Worm (Caenorhabditis elegans) whole organism, L4 larva: ENCODE data around the gene acy-4.

Experiments
- D1046.2 ChIP-seq: fragments of 200-800 bp; sonication (Bioruptor generic); IDR thresholded peaks from 2 replicates; pipeline ENCODE4 v1.3.6; 2022; ENCODE audit warnings: missing genetic modification characterization, missing compliant biosample characterization
- F26F4.8 ChIP-seq: fragments of 200-800 bp; sonication (Bioruptor generic); conservative IDR thresholded peaks from 2 replicates; pipeline ENCODE4 v1.3.6; 2022; ENCODE audit warnings: missing genetic modification characterization, missing compliant biosample characterization
- F44E2.7 ChIP-seq: fragments of 200-800 bp; sonication (Bioruptor generic); IDR thresholded peaks from 2 replicates; pipeline ENCODE4 v2.1.2; 2022; ENCODE audit warnings: missing genetic modification characterization, missing compliant biosample characterization
- F49E8.2 ChIP-seq: sonication (generic microtip); optimal IDR thresholded peaks from 2 replicates; lab custom pipeline; 2016; ENCODE audit warnings: missing compliant biosample characterization, mild to moderate bottlenecking, missing genetic modification characterization, borderline replicate concordance
- R02D3.7 ChIP-seq: fragments of 150-350 bp; sonication (generic microtip); optimal IDR thresholded peaks from 3 replicates; lab custom pipeline; 2014; ENCODE audit warnings: missing biosample characterization, missing genetic modification characterization
- T20F7.1 ChIP-seq: fragments of 200-800 bp; sonication (Bioruptor generic); optimal IDR thresholded peaks from 2 replicates; lab custom pipeline; 2018; ENCODE audit warnings: mild to moderate bottlenecking, missing genetic modification characterization, missing compliant biosample characterization
- T26A8.4 ChIP-seq: fragments of 200-800 bp; sonication (Bioruptor generic); IDR thresholded peaks from 2 replicates; pipeline ENCODE4 v1.3.6; 2022; ENCODE audit warnings: missing genetic modification characterization, missing compliant biosample characterization
- Y48G9A.11 ChIP-seq: fragments of 200-800 bp; sonication (Bioruptor generic); IDR thresholded peaks from 2 replicates; pipeline ENCODE4 v1.3.6; 2022; ENCODE audit warnings: missing genetic modification reagents, missing genetic modification characterization, missing compliant biosample characterization
- Y75B8A.6 ChIP-seq: fragments of 200-800 bp; sonication (Bioruptor generic); IDR thresholded peaks from 2 replicates; pipeline ENCODE4 v1.3.6; 2022; ENCODE audit warnings: missing genetic modification reagents, missing genetic modification characterization, missing compliant biosample characterization
- ZK337.2 ChIP-seq: fragments of 200-800 bp; sonication (Bioruptor generic); IDR thresholded peaks from 2 replicates; pipeline ENCODE4 v1.3.6; 2022; ENCODE audit warnings: missing genetic modification reagents, missing genetic modification characterization, missing compliant biosample characterization
- ZK546.5 ChIP-seq, 2 experiments: sonication (generic microtip); optimal IDR thresholded peaks; 2 replicates each; lab custom pipeline; 2017; ENCODE audit warnings: missing biosample characterization in 2 of 2, missing genetic modification characterization in 2 of 2
- aha-1 ChIP-seq: fragments of 150-350 bp; peaks from one replicate; lab custom pipeline; 2014; ENCODE audit warnings: missing biosample characterization, missing genetic modification characterization
- aly-2 ChIP-seq: sonication (generic microtip); optimal IDR thresholded peaks from 2 replicates; lab custom pipeline; 2018; ENCODE audit warnings: missing biosample characterization, missing genetic modification characterization
- ama-1 ChIP-seq: fragments of 150-350 bp; optimal IDR thresholded peaks from 2 replicates; lab custom pipeline; 2014; ENCODE audit warnings: inconsistent platforms, mixed read lengths
- ceh-28 ChIP-seq: fragments of 150-350 bp; optimal IDR thresholded peaks from 2 replicates; lab custom pipeline; 2014; ENCODE audit warnings: missing biosample characterization, missing genetic modification reagents, missing genetic modification characterization
- ces-1 ChIP-seq: fragments of 150-350 bp; sonication (generic microtip); optimal IDR thresholded peaks from 4 replicates; lab custom pipeline; 2014; ENCODE audit warnings: missing biosample characterization, missing genetic modification reagents, missing genetic modification characterization
- daf-16 ChIP-seq, 3 experiments: sonication (generic microtip); optimal IDR thresholded peaks; 2 replicates each; lab custom pipeline; 2016 to 2017; ENCODE audit warnings: missing genetic modification characterization in 3 of 3, missing genetic modification reagents in 3 of 3, mild to moderate bottlenecking in 2 of 3, missing compliant biosample characterization in 2 of 3, missing biosample characterization in 1 of 3, moderate library complexity in 1 of 3
- daf-19 ChIP-seq: fragments of 200-800 bp; sonication (Bioruptor generic); conservative IDR thresholded peaks from 2 replicates; pipeline ENCODE4 v1.3.6; 2022; ENCODE audit warnings: missing genetic modification characterization, missing compliant biosample characterization
- daf-8 ChIP-seq: fragments of 200-800 bp; sonication (Bioruptor generic); IDR thresholded peaks from 2 replicates; pipeline ENCODE4 v1.3.6; 2022; ENCODE audit warnings: missing genetic modification characterization, missing compliant biosample characterization
- dmd-6 ChIP-seq: fragments of 200-800 bp; sonication (Bioruptor generic); IDR thresholded peaks from 2 replicates; pipeline ENCODE4 v1.3.6; 2022; ENCODE audit warnings: missing genetic modification reagents, missing genetic modification characterization, missing compliant biosample characterization
- dmd-9 ChIP-seq: fragments of 200-800 bp; sonication (Bioruptor generic); IDR thresholded peaks from 2 replicates; pipeline ENCODE4 v1.3.6; 2022; ENCODE audit warnings: missing genetic modification reagents, missing genetic modification characterization, missing compliant biosample characterization
- dve-1 ChIP-seq: sonication (generic microtip); optimal IDR thresholded peaks from 2 replicates; lab custom pipeline; 2017; ENCODE audit warnings: antibody characterized with exemption, mild to moderate bottlenecking, missing genetic modification characterization, missing compliant biosample characterization; ENCODE audit not compliant: insufficient read depth
- egl-27 ChIP-seq: sonication (generic microtip); optimal IDR thresholded peaks from 3 replicates; lab custom pipeline; 2017; ENCODE audit warnings: missing biosample characterization, missing genetic modification reagents, missing genetic modification characterization
- egl-43 ChIP-seq: fragments of 200-800 bp; sonication (Bioruptor generic); IDR thresholded peaks from 2 replicates; pipeline ENCODE4 v1.3.6; 2022; ENCODE audit warnings: missing genetic modification reagents, missing genetic modification characterization, missing compliant biosample characterization
- fkh-10 ChIP-seq: fragments of 150-350 bp; optimal IDR thresholded peaks from 2 replicates; lab custom pipeline; 2014; ENCODE audit warnings: missing biosample characterization, missing genetic modification reagents, missing genetic modification characterization
- fos-1 ChIP-seq: fragments of 150-350 bp; optimal IDR thresholded peaks from 2 replicates; lab custom pipeline; 2014; ENCODE audit warnings: missing biosample characterization, missing genetic modification characterization
- hlh-11 ChIP-seq: fragments of 200-800 bp; sonication (Bioruptor generic); optimal IDR thresholded peaks from 2 replicates; lab custom pipeline; 2018; ENCODE audit warnings: mild to moderate bottlenecking, missing genetic modification characterization, missing compliant biosample characterization
- hmg-1.1 ChIP-seq: fragments of 200-800 bp; sonication (Bioruptor generic); IDR thresholded peaks from 2 replicates; pipeline ENCODE4 v1.3.6; 2022; ENCODE audit warnings: missing genetic modification reagents, missing genetic modification characterization, missing compliant biosample characterization
- jun-1 ChIP-seq: fragments of 150-350 bp; optimal IDR thresholded peaks from 2 replicates; lab custom pipeline; 2014; ENCODE audit warnings: missing biosample characterization, missing genetic modification reagents, missing genetic modification characterization
- lim-7 ChIP-seq: fragments of 200-800 bp; sonication (Bioruptor generic); IDR thresholded peaks from 2 replicates; pipeline ENCODE4 v1.3.6; 2022; ENCODE audit warnings: missing genetic modification characterization, missing compliant biosample characterization
- lin-13 ChIP-seq: fragments of 150-350 bp; optimal IDR thresholded peaks from 2 replicates; lab custom pipeline; 2014; ENCODE audit warnings: missing biosample characterization, missing genetic modification reagents, missing genetic modification characterization
- lin-15B ChIP-seq: fragments of 150-350 bp; sonication (generic microtip); optimal IDR thresholded peaks from 3 replicates; lab custom pipeline; 2014; ENCODE audit warnings: missing biosample characterization, missing genetic modification characterization
- lin-29 ChIP-seq: fragments of 200-800 bp; sonication (Bioruptor generic); IDR thresholded peaks from 2 replicates; pipeline ENCODE4 v1.3.6; 2022; ENCODE audit warnings: missing genetic modification reagents, missing genetic modification characterization, missing compliant biosample characterization
- lin-39 ChIP-seq: fragments of 150-350 bp; optimal IDR thresholded peaks from 2 replicates; lab custom pipeline; 2014; ENCODE audit warnings: missing biosample characterization, missing genetic modification reagents, missing genetic modification characterization
- lsy-2 ChIP-seq, 2 experiments: fragments of 150-350 bp in 1 of 2; sonication (generic microtip) in 1 of 2; optimal IDR thresholded peaks; 2 replicates each; lab custom pipeline; 2014 to 2017; ENCODE audit warnings: missing biosample characterization in 2 of 2, missing genetic modification characterization in 2 of 2
- madf-5 ChIP-seq, 2 experiments: fragments of 200-800 bp; sonication (Bioruptor generic); IDR thresholded peaks; 2 replicates each; pipeline ENCODE4 v1.3.6; 2022; ENCODE audit warnings: missing compliant biosample characterization in 2 of 2, missing genetic modification characterization in 2 of 2
- mdt-29 ChIP-seq: fragments of 200-800 bp; sonication (Bioruptor generic); IDR thresholded peaks from 2 replicates; pipeline ENCODE4 v1.3.6; 2022; ENCODE audit warnings: missing genetic modification reagents, missing genetic modification characterization, missing compliant biosample characterization
- mxl-2 ChIP-seq: fragments of 200-800 bp; sonication (Bioruptor generic); conservative IDR thresholded peaks from 2 replicates; pipeline ENCODE4 v1.3.6; 2022; ENCODE audit warnings: missing genetic modification reagents, missing genetic modification characterization, missing compliant biosample characterization
- nhr-102 ChIP-seq: sonication (generic microtip); optimal IDR thresholded peaks from 2 replicates; lab custom pipeline; 2016; ENCODE audit warnings: mild to moderate bottlenecking, missing genetic modification characterization, moderate library complexity, missing compliant biosample characterization
- nhr-11 ChIP-seq: fragments of 150-350 bp; optimal IDR thresholded peaks from 2 replicates; lab custom pipeline; 2014; ENCODE audit warnings: missing biosample characterization, missing genetic modification characterization
- nhr-111 ChIP-seq: fragments of 200-800 bp; sonication (Bioruptor generic); optimal IDR thresholded peaks from 2 replicates; lab custom pipeline; 2018; ENCODE audit warnings: mild to moderate bottlenecking, missing genetic modification characterization, missing compliant biosample characterization
- nhr-28 ChIP-seq: fragments of 150-350 bp; optimal IDR thresholded peaks from 2 replicates; lab custom pipeline; 2014; ENCODE audit warnings: missing biosample characterization, missing genetic modification characterization
- nhr-41 ChIP-seq: fragments of 200-800 bp; sonication (Bioruptor generic); IDR thresholded peaks from 2 replicates; pipeline ENCODE4 v1.3.6; 2022; ENCODE audit warnings: missing genetic modification reagents, missing genetic modification characterization, missing compliant biosample characterization
- nhr-42 ChIP-seq: fragments of 200-800 bp; sonication (Bioruptor generic); IDR thresholded peaks from 2 replicates; pipeline ENCODE4 v1.3.6; 2022; ENCODE audit warnings: missing genetic modification characterization, missing compliant biosample characterization
- nhr-48 ChIP-seq: sonication (generic microtip); optimal IDR thresholded peaks from 2 replicates; lab custom pipeline; 2016; ENCODE audit warnings: mild to moderate bottlenecking, missing genetic modification characterization, missing compliant biosample characterization
- nhr-6 ChIP-seq: fragments of 150-350 bp; optimal IDR thresholded peaks from 2 replicates; lab custom pipeline; 2014; ENCODE audit warnings: missing biosample characterization, missing genetic modification characterization
- nhr-76 ChIP-seq: fragments of 150-350 bp; optimal IDR thresholded peaks from 2 replicates; lab custom pipeline; 2014; ENCODE audit warnings: missing biosample characterization, missing genetic modification characterization
- pqm-1 ChIP-seq: sonication (generic microtip); optimal IDR thresholded peaks from 2 replicates; lab custom pipeline; 2017; ENCODE audit warnings: missing biosample characterization, missing genetic modification characterization
- rbr-2 ChIP-seq: sonication (generic microtip); optimal IDR thresholded peaks from 2 replicates; lab custom pipeline; 2016; ENCODE audit warnings: missing genotype, missing genetic modification characterization, missing compliant biosample characterization
- spr-1 ChIP-seq: sonication (generic microtip); optimal IDR thresholded peaks from 2 replicates; lab custom pipeline; 2016; ENCODE audit warnings: mild to moderate bottlenecking, missing genetic modification characterization, missing compliant biosample characterization
- spr-3 ChIP-seq: fragments of 200-800 bp; sonication (Bioruptor generic); optimal IDR thresholded peaks from 2 replicates; lab custom pipeline; 2018; ENCODE audit warnings: mild to moderate bottlenecking, missing genetic modification characterization, missing compliant biosample characterization
- unc-39 ChIP-seq: sonication (generic microtip); optimal IDR thresholded peaks from 2 replicates; lab custom pipeline; 2017; ENCODE audit warnings: missing biosample characterization, missing genetic modification characterization
- zip-11 ChIP-seq: fragments of 200-800 bp; sonication (Bioruptor generic); IDR thresholded peaks from 2 replicates; pipeline ENCODE4 v1.3.6; 2022; ENCODE audit warnings: missing genetic modification characterization, missing compliant biosample characterization

The acy-4 gene

DNA sequence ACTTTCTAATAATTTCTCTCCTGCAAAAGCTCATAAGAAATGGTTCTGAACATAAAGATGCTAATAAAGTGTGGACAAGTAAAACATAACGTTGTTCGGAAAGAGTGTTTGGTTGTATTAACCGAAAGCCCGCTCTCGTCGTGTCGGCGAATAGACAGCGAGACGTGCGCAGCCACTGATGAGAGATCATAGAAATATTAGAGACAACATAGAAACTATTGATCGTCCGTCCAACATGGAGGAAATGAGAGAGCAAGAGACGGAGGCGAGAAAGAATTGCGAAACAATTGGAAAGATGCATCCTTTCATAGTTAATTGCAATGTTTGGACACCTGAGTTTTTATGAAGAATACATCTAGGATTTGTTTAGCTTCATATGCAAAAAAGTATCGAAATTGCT is 50.2 kb downstream of the acy-4 start (continued):
- TF ChIP-seq ces-1 (GFP tag; lab: Kevin White, UChicago) (no peak), spr-3 (GFP tag; lab: Kevin White, UChicago) (no peak), nhr-76 (tag; lab: Kevin White, UChicago) (no peak), ceh-28 (peak; percentile 58), nhr-111 (GFP tag; lab: Kevin White, UChicago) (no peak), mxl-2 (GFP tag; lab: Robert Waterston, UW) (no peak), nhr-6 (tag; lab: Kevin White, UChicago) (peak; percentile 24), T26A8.4 (GFP tag; lab: Robert Waterston, UW) (no peak), Y48G9A.11 (GFP tag; lab: Robert Waterston, UW) (no peak), nhr-41 (GFP tag; lab: Robert Waterston, UW) (no peak), spr-1 (tag; lab: Kevin White, UChicago) (no peak), F26F4.8 (GFP tag; lab: Robert Waterston, UW) (no peak), hmg-1.1 (GFP tag; lab: Robert Waterston, UW) (peak; percentile 73), F44E2.7 (GFP tag; lab: Robert Waterston, UW) (no peak), F49E8.2 (tag; lab: Kevin White, UChicago) (no peak), nhr-102 (no peak), daf-8 (GFP tag; lab: Robert Waterston, UW) (no peak), aha-1 (peak; percentile 76), rbr-2 (tag; lab: Kevin White, UChicago) (peak; percentile 48), fkh-10 (GFP tag; lab: Kevin White, UChicago) (no peak), lin-29 (no peak), ama-1 (lab: Kevin White, UChicago) (no peak), lim-7 (GFP tag; lab: Robert Waterston, UW) (no peak), ZK546.5 (tag; optimal IDR thresholded peaks at IDR 0.05; lab: Kevin White, UChicago) (no peak), nhr-48 (tag; lab: Kevin White, UChicago) (no peak), jun-1 (tag; lab: Kevin White, UChicago) (no peak), pqm-1 (tag; lab: Kevin White, UChicago) (no peak), R02D3.7 (tag; lab: Kevin White, UChicago) (no peak), daf-16 (GFP tag; optimal IDR thresholded peaks at IDR 0.05; lab: Kevin White, UChicago) (no peak), daf-16 (tag; optimal IDR thresholded peaks at IDR 0.05; lab: Kevin White, UChicago) (peak; percentile 62), daf-19 (GFP tag; lab: Robert Waterston, UW) (no peak), dmd-6 (GFP tag; lab: Robert Waterston, UW) (no peak), nhr-28 (tag; lab: Kevin White, UChicago) (peak; percentile 49), madf-5 (GFP tag; IDR thresholded peaks at IDR 0.05; lab: Robert Waterston, UW) (no peak), fos-1 (tag; lab: Kevin White, UChicago) (no peak), nhr-42 (GFP tag; lab: Robert Waterston, UW) (no peak), ZK337.2 (GFP tag; lab: Robert Waterston, UW) (no peak), lin-13 (GFP tag; lab: Kevin White, UChicago) (no peak), D1046.2 (GFP tag; lab: Robert Waterston, UW) (no peak), aly-2 (no peak), lin-39 (tag; lab: Kevin White, UChicago) (no peak), zip-11 (GFP tag; lab: Robert Waterston, UW) (no peak), dmd-9 (GFP tag; lab: Robert Waterston, UW) (no peak), lin-15B (tag; lab: Kevin White, UChicago) (no peak), unc-39 (tag; lab: Kevin White, UChicago) (no peak), dve-1 (tag; lab: Kevin White, UChicago) (peak; percentile 71), T20F7.1 (no peak), hlh-11 (peak; percentile 40), Y75B8A.6 (GFP tag; lab: Robert Waterston, UW) (no peak), lsy-2 (tag; optimal IDR thresholded peaks at IDR 0.05; lab: Kevin White, UChicago) (peak; percentile 41 to 81), egl-43 (no peak), nhr-11 (tag; lab: Kevin White, UChicago) (peak; percentile 3), egl-27 (no peak), mdt-29 (GFP tag; lab: Robert Waterston, UW) (no peak)
